Fruit fly (Drosophila melanogaster) whole organism: ENCODE data around the gene TwdlR.

Experiments used
- CG8478 ChIP-seq: fragments of >200 bp; optimal IDR thresholded peaks from 2 replicates; lab custom pipeline; 2018; ENCODE audit warnings: inconsistent platforms
- Dll ChIP-seq: fragments of >200 bp; optimal IDR thresholded peaks from 2 replicates; lab custom pipeline; 2017
- EcR ChIP-seq, 2 experiments: fragments of >200 bp; optimal IDR thresholded peaks; 2 replicates each; lab custom pipeline; 2017; ENCODE audit warnings: missing biosample characterization in 2 of 2, missing genetic modification characterization in 2 of 2, missing genetic modification reagents in 2 of 2
- pan ChIP-seq: fragments of >200 bp; optimal IDR thresholded peaks from 2 replicates; lab custom pipeline; 2017
- psq ChIP-seq: fragments of >200 bp; optimal IDR thresholded peaks from 2 replicates; lab custom pipeline; 2017
- usp ChIP-seq: fragments of >200 bp; optimal IDR thresholded peaks from 2 replicates; lab custom pipeline; 2017; ENCODE audit warnings: missing biosample characterization, missing genetic modification characterization, mixed read lengths

DNA sequence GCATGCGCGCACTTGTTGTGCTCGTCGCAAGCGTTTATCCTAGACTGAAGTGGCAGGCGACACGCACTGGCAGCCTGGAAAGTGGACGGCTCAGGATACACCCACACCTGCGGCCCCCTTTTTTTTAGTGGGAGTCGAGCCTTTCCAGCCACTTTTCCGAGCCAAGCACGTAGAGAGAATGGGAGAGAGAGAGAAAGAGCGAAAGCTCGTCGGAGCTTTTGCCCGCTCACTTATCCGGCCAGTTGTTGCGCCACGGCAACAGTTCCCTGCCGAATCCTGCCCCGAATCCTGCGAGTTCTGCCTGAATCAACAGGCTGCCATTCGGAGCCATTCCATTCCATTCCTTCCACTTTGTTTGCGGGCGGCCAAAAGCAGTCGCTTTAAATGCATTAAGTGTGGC, 47.3 kb downstream of the TwdlR start, which contains the start of gene beat-VII:
- TF ChIP-seq EcR (GFP tag; optimal IDR thresholded peaks at IDR 0.05; lab: Kevin White, UChicago) (no peak), usp (GFP tag; lab: Kevin White, UChicago) (no peak), pan (no peak), CG8478 (lab: Kevin White, UChicago) (no peak), psq (lab: Kevin White, UChicago) (no peak), Dll (lab: Kevin White, UChicago) (no peak)
